Worm (Caenorhabditis elegans): ENCODE measurements around the gene C06A1.6.
A peak's percentile ranks its signal among the peaks of the same experiment; 100 is the strongest.

C06A1.6 gene

ce11 chrII:10563368-10563767 lies 1.1 kb downstream of the C06A1.6 start, which contains the start of gene cdc-48.1 (continued):
- TF ChIP-seq daf-12 (tag; optimal IDR thresholded peaks at IDR 0.05) (peak; percentile 35), T26A8.4 (GFP tag; IDR thresholded peaks at IDR 0.05) (peak; percentile 99), ceh-20 (GFP tag; IDR thresholded peaks at IDR 0.05) (peak; percentile 100), madf-9 (GFP tag; conservative IDR thresholded peaks at IDR 0.05) (peak; percentile 99), ztf-11 (tag; optimal IDR thresholded peaks at IDR 0.05) (peak; percentile 58), sdz-12 (GFP tag; optimal IDR thresholded peaks at IDR 0.05) (peak; percentile 96), hmg-1.1 (GFP tag; IDR thresholded peaks at IDR 0.05) (peak; percentile 99), lin-1 (GFP tag; IDR thresholded peaks at IDR 0.05) (peak; percentile 99), zag-1 (tag; optimal IDR thresholded peaks at IDR 0.05) (peak; percentile 92), duxl-1 (tag; optimal IDR thresholded peaks at IDR 0.05; ENCODE audit: poor library complexity) (peak; percentile 98), spr-1 (tag; optimal IDR thresholded peaks at IDR 0.05) (peak; percentile 98), hlh-30 (tag; optimal IDR thresholded peaks at IDR 0.05; ENCODE audit: insufficient read depth) (peak; percentile 99), jun-1 (tag; optimal IDR thresholded peaks at IDR 0.05) (peak; percentile 97), lin-13 (GFP tag; optimal IDR thresholded peaks at IDR 0.05) (peak; percentile 100), mep-1 (tag; optimal IDR thresholded peaks at IDR 0.05) (peak; percentile 100), hlh-11 (tag; optimal IDR thresholded peaks at IDR 0.05) (peak; percentile 99), Y5F2A.4 (GFP tag; optimal IDR thresholded peaks at IDR 0.05) (peak; percentile 97), nhr-77 (tag; optimal IDR thresholded peaks at IDR 0.05) (peak; percentile 100), unc-130 (GFP tag; optimal IDR thresholded peaks at IDR 0.05) (peak; percentile 98), lim-7 (GFP tag; IDR thresholded peaks at IDR 0.05) (peak; percentile 83), ZK546.5 (tag; optimal IDR thresholded peaks at IDR 0.05) (peak in 1 of 2 experiments; percentile 90), tra-1 (GFP tag; IDR thresholded peaks at IDR 0.05) (peak; percentile 100), mdl-1 (tag; optimal IDR thresholded peaks at IDR 0.05) (peak; percentile 73 to 98), R02D3.7 (tag; optimal IDR thresholded peaks at IDR 0.05) (peak; percentile 67), nhr-102 (tag; optimal IDR thresholded peaks at IDR 0.05) (peak; percentile 98), nhr-6 (tag; optimal IDR thresholded peaks at IDR 0.05) (peak; percentile 100), pqm-1 (tag; optimal IDR thresholded peaks at IDR 0.05) (peak; percentile 98), ztf-7 (tag; optimal IDR thresholded peaks at IDR 0.05) (peak; percentile 96), zip-11 (GFP tag; IDR thresholded peaks at IDR 0.05) (peak; percentile 75; the same call in 1 of the 2 replicates), ceh-28 (tag; optimal IDR thresholded peaks at IDR 0.05) (peak; percentile 72), Y105C5A.15 (GFP tag; IDR thresholded peaks at IDR 0.05) (peak; percentile 93), mes-2 (tag; optimal IDR thresholded peaks at IDR 0.05; ENCODE audit: poor library complexity, severe bottlenecking) (peak; percentile 100), lsy-2 (tag; optimal IDR thresholded peaks at IDR 0.05) (peak; percentile 99), ctbp-1 (GFP tag; IDR thresholded peaks at IDR 0.05) (peak; percentile 99), gei-8 (GFP tag; optimal IDR thresholded peaks at IDR 0.05) (peak; percentile 96), F49E8.2 (tag; optimal IDR thresholded peaks at IDR 0.05; ENCODE audit: borderline replicate concordance) (peak; percentile 97), daf-19 (GFP tag; conservative IDR thresholded peaks at IDR 0.05) (peak; percentile 98), mdt-29 (GFP tag; IDR thresholded peaks at IDR 0.05) (peak; percentile 98), D1046.2 (GFP tag; IDR thresholded peaks at IDR 0.05) (peak; percentile 97), lin-15B (tag; optimal IDR thresholded peaks at IDR 0.05) (peak; percentile 100), Y75B8A.6 (GFP tag; IDR thresholded peaks at IDR 0.05) (peak; percentile 99), dmd-6 (GFP tag; IDR thresholded peaks at IDR 0.05) (peak; percentile 100), dve-1 (tag; optimal IDR thresholded peaks at IDR 0.05; ENCODE audit: insufficient read depth) (peak; percentile 100), ZK337.2 (GFP tag; IDR thresholded peaks at IDR 0.05) (peak; percentile 97), aha-1 (tag) (peak; percentile 100), zip-2 (tag; optimal IDR thresholded peaks at IDR 0.05) (peak; percentile 95), pha-4 (GFP tag; IDR thresholded peaks at IDR 0.05) (peak; percentile 99), pha-4 (tag; optimal IDR thresholded peaks at IDR 0.05) (peak; percentile 100), lin-29 (GFP tag; IDR thresholded peaks at IDR 0.05) (peak; percentile 98), arid-1 (GFP tag; conservative IDR thresholded peaks at IDR 0.05) (peak; percentile 99), ama-1 (optimal IDR thresholded peaks at IDR 0.05) (peak; percentile 85)
